Worm (Caenorhabditis elegans) whole organism, midembryonic: ENCODE results near the gene F59E12.3.

Source experiments
- flt-1 ChIP-seq: fragments of 200-800 bp; sonication (Bioruptor generic); IDR thresholded peaks from 2 replicates; pipeline ENCODE4 v1.3.6; 2022; ENCODE audit warnings: missing genetic modification characterization, missing compliant biosample characterization
- tab-1 ChIP-seq: fragments of 200-800 bp; sonication (Bioruptor generic); IDR thresholded peaks from 2 replicates; pipeline ENCODE4 v1.3.6; 2022; ENCODE audit warnings: missing genetic modification characterization, missing compliant biosample characterization
- ztf-29 ChIP-seq: fragments of 200-800 bp; sonication (Bioruptor generic); IDR thresholded peaks from 2 replicates; pipeline ENCODE4 v1.3.6; 2022; ENCODE audit warnings: missing genetic modification reagents, missing genetic modification characterization, missing compliant biosample characterization

DNA sequence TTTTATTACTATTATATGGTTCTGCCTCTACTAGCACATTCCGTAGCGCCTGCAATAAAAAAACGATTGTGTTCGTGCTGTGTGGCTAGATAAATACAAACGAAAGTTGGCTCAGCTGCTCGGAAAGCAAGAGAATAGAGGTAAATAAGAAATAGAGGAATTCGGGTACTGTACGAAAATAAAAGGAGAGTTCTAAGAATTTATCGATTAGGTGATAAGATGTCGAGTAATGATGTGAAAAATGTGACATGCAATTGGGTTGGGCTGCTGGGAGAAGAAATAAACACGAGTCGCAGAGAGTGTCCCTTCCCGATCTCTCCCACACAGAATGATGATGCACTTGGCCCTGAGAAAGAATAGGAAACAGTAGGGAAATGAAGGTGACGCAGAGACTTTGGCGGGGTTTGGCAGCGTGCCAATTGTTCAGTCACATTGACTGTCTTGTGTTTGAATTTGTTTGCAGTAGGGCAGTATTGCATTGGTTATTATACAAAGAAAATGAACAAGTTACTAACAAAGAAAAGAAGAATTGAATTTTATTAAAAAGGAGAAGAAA is 44.7 kb upstream of the F59E12.3 start, which contains the start of gene cdc-14:
- TF ChIP-seq ztf-29 (GFP tag; lab: Robert Waterston, UW) (no peak), flt-1 (GFP tag; lab: Robert Waterston, UW) (no peak), tab-1 (no peak)
